Worm (Caenorhabditis elegans): ENCODE data around the gene C39H7.4.
A peak's percentile ranks its signal among the peaks of the same experiment; 100 is the strongest.

The C39H7.4 gene

DNA sequence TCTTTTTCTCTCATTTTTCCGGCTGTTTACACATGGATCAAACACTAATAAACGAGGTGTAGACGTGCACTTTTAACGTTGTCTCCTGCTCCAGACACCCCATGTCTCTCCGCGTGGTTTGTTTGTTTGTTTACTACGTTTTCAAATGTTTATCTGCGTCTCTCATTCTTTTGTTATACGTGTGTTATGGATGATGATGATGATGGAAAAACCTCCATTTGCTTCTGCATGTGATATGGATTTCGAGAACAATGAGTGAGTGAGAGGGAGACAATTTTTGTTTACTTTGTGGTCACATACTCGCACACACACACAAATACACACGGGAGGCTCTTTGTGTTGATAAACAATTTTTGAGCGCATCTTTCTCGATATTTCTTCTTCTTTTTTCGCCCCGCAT is 9.9 kb downstream of the C39H7.4 start (continued):
- no peak for TF ChIP-seq Y75B8A.6 (GFP tag; IDR thresholded peaks at IDR 0.05)
- peak; percentile 98 for TF ChIP-seq dve-1 (tag; optimal IDR thresholded peaks at IDR 0.05; ENCODE audit: insufficient read depth)
- peak; percentile 52 for TF ChIP-seq mxl-3 (GFP tag; optimal IDR thresholded peaks at IDR 0.05)
- TF ChIP-seq daf-8 (GFP tag; IDR thresholded peaks at IDR 0.05) = no peak
- peak; percentile 27; the same call in 1 of the 2 replicates for TF ChIP-seq php-3 (GFP tag; IDR thresholded peaks at IDR 0.05)
- peak in 1 of 2 experiments; percentile 67 for TF ChIP-seq unc-62 (GFP tag; optimal IDR thresholded peaks at IDR 0.05 in 1 of 2)
- TF ChIP-seq unc-62 (tag; optimal IDR thresholded peaks at IDR 0.05) = no peak
- peak; percentile 4 for TF ChIP-seq fkh-10 (GFP tag; optimal IDR thresholded peaks at IDR 0.05)
- 0 out of 2 replicates have a peak, but pooled peaks have one; percentile 22 for TF ChIP-seq hmg-1.1 (GFP tag; IDR thresholded peaks at IDR 0.05)
- TF ChIP-seq F26F4.8 (GFP tag; conservative IDR thresholded peaks at IDR 0.05) = no peak
- TF ChIP-seq zfp-2 (tag; optimal IDR thresholded peaks at IDR 0.05) = no peak
- no peak for TF ChIP-seq madf-9 (GFP tag; conservative IDR thresholded peaks at IDR 0.05)
- TF ChIP-seq skn-1 (tag; optimal IDR thresholded peaks at IDR 0.05) = no peak
- TF ChIP-seq ceh-44 (GFP tag; IDR thresholded peaks at IDR 0.05) = no peak
- no peak for TF ChIP-seq ceh-28 (tag; optimal IDR thresholded peaks at IDR 0.05)
- peak; percentile 65 for TF ChIP-seq mdt-29 (GFP tag; IDR thresholded peaks at IDR 0.05)
- peak; percentile 72 for TF ChIP-seq ama-1 (optimal IDR thresholded peaks at IDR 0.05)
- peak; percentile 42 for TF ChIP-seq dpl-1 (GFP tag; optimal IDR thresholded peaks at IDR 0.05)
- no peak for TF ChIP-seq fos-1 (tag; optimal IDR thresholded peaks at IDR 0.05)
- TF ChIP-seq lin-29 (GFP tag; IDR thresholded peaks at IDR 0.05) = no peak
- no peak for TF ChIP-seq snpc-1.2 (GFP tag; IDR thresholded peaks at IDR 0.05)
- no peak for TF ChIP-seq nhr-111 (GFP tag; optimal IDR thresholded peaks at IDR 0.05)
- no peak for TF ChIP-seq ztf-7 (tag; optimal IDR thresholded peaks at IDR 0.05)
- TF ChIP-seq mxl-2 (GFP tag; conservative IDR thresholded peaks at IDR 0.05) = no peak
- TF ChIP-seq nhr-102 (tag; optimal IDR thresholded peaks at IDR 0.05) = peak; percentile 62
- no peak for TF ChIP-seq dmd-8 (GFP tag; IDR thresholded peaks at IDR 0.05)
- TF ChIP-seq zag-1 (tag; optimal IDR thresholded peaks at IDR 0.05) = no peak
- TF ChIP-seq tag-97 (GFP tag; IDR thresholded peaks at IDR 0.05) = 0 out of 2 replicates have a peak, but pooled peaks have one; percentile 49
- TF ChIP-seq nhr-10 (tag; optimal IDR thresholded peaks at IDR 0.05) = no peak
- TF ChIP-seq nhr-42 (GFP tag; IDR thresholded peaks at IDR 0.05) = peak; percentile 15; the same call in 1 of the 2 replicates
- no peak for TF ChIP-seq ctbp-1 (GFP tag; IDR thresholded peaks at IDR 0.05)
- 0 out of 2 replicates have a peak, but pooled peaks have one; percentile 55 for TF ChIP-seq saeg-2 (GFP tag; IDR thresholded peaks at IDR 0.05)
- TF ChIP-seq Y48G9A.11 (GFP tag; IDR thresholded peaks at IDR 0.05) = no peak
- peak; percentile 53 for TF ChIP-seq nhr-48 (tag; optimal IDR thresholded peaks at IDR 0.05)
- no peak for TF ChIP-seq ceh-82 (tag; optimal IDR thresholded peaks at IDR 0.05)
- TF ChIP-seq lin-13 (GFP tag; optimal IDR thresholded peaks at IDR 0.05) = no peak
- peak; percentile 53 for TF ChIP-seq dmd-6 (GFP tag; IDR thresholded peaks at IDR 0.05)
- no peak for TF ChIP-seq daf-19 (GFP tag; conservative IDR thresholded peaks at IDR 0.05)
- TF ChIP-seq R02D3.7 (tag; optimal IDR thresholded peaks at IDR 0.05) = no peak
- TF ChIP-seq F49E8.2 (tag; optimal IDR thresholded peaks at IDR 0.05; ENCODE audit: borderline replicate concordance) = no peak
- TF ChIP-seq F37D6.2 (tag; optimal IDR thresholded peaks at IDR 0.05) = peak; percentile 29
- no peak for TF ChIP-seq duxl-1 (tag; optimal IDR thresholded peaks at IDR 0.05; ENCODE audit: poor library complexity)
- TF ChIP-seq mdl-1 (tag; optimal IDR thresholded peaks at IDR 0.05) = peak; percentile 52 to 92
- no peak for TF ChIP-seq ZK546.5 (tag; optimal IDR thresholded peaks at IDR 0.05)
- no peak for TF ChIP-seq lin-38 (GFP tag; IDR thresholded peaks at IDR 0.05)
- no peak for TF ChIP-seq zip-11 (GFP tag; IDR thresholded peaks at IDR 0.05)
- TF ChIP-seq nhr-76 (tag; optimal IDR thresholded peaks at IDR 0.05) = no peak
- no peak for TF ChIP-seq spr-3 (GFP tag; optimal IDR thresholded peaks at IDR 0.05)
- TF ChIP-seq unc-39 (tag; optimal IDR thresholded peaks at IDR 0.05) = no peak
- TF ChIP-seq F44E2.7 (GFP tag; IDR thresholded peaks at IDR 0.05) = no peak
- no peak for TF ChIP-seq egl-27 (tag; optimal IDR thresholded peaks at IDR 0.05)
- TF ChIP-seq attf-4 (tag; optimal IDR thresholded peaks at IDR 0.05) = no peak
- peak; percentile 92 for TF ChIP-seq nhr-11 (tag; optimal IDR thresholded peaks at IDR 0.05)
